Fruit fly (Drosophila melanogaster): ENCODE measurements around the gene Arglu1.

The Arglu1 gene

DNA sequence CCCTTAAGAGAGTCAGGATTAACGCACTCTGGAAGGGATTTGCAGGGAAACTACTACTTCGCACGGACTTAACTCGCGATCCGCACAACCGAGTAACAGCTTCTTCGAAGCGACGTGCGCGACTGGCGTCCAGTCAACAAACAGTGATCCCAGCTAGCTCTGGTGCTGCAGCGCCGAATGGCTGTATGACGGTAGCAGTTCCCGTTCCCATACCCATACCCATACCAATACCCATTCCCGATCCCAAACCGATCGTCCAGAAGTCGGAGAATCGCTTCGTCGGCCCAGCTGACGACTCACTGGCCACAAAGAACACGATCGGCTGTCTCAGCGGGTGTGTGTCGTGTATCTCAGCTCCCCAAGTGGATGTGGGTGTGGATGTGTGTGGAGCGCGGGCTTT is 9.3 kb upstream of the Arglu1 start, which contains the start of gene CG5853 (continued):
- TF ChIP-seq Scr (GFP tag; IDR thresholded peaks at IDR 0.05; ENCODE audit: partially characterized antibody) (no peak), CG16813 (GFP tag; IDR thresholded peaks at IDR 0.05; ENCODE audit: partially characterized antibody) (no peak), pzg (GFP tag; optimal IDR thresholded peaks at IDR 0.05) (peak; percentile 11), CG2875 (GFP tag; optimal IDR thresholded peaks at IDR 0.05) (no peak), so (GFP tag; IDR thresholded peaks at IDR 0.05) (peak; percentile 19; the same call in 1 of the 3 replicates), Abd-B (GFP tag; optimal IDR thresholded peaks at IDR 0.05) (no peak), gcm2 (GFP tag; optimal IDR thresholded peaks at IDR 0.05) (no peak), org-1 (GFP tag; optimal IDR thresholded peaks at IDR 0.05) (no peak), fd96Cb (tag; optimal IDR thresholded peaks at IDR 0.05) (no peak), bigmax (GFP tag; optimal IDR thresholded peaks at IDR 0.05) (no peak), chinmo (GFP tag; IDR thresholded peaks at IDR 0.05; ENCODE audit: partially characterized antibody) (peak; percentile 87; the same call in 3 of the 4 replicates), wdn (GFP tag; IDR thresholded peaks at IDR 0.05) (no peak), pros (GFP tag; optimal IDR thresholded peaks at IDR 0.05) (no peak), ATbp (GFP tag; optimal IDR thresholded peaks at IDR 0.05) (no peak), CG8924 (tag; optimal IDR thresholded peaks at IDR 0.05) (no peak), Hr3 (GFP tag; optimal IDR thresholded peaks at IDR 0.05) (no peak), ewg (GFP tag; optimal IDR thresholded peaks at IDR 0.05) (no peak), CG17359 (tag; optimal IDR thresholded peaks at IDR 0.05) (no peak), CG30431 (GFP tag; optimal IDR thresholded peaks at IDR 0.05) (no peak), CG9876 (GFP tag; optimal IDR thresholded peaks at IDR 0.05) (no peak), Lpt (GFP tag; optimal IDR thresholded peaks at IDR 0.05) (no peak), BEAF-32 (GFP tag; optimal IDR thresholded peaks at IDR 0.05) (no peak), tio (GFP tag; optimal IDR thresholded peaks at IDR 0.05) (no peak), CG4617 (GFP tag; optimal IDR thresholded peaks at IDR 0.05; ENCODE audit: borderline replicate concordance) (no peak), gem (tag; optimal IDR thresholded peaks at IDR 0.05) (no peak), CG9932 (GFP tag; IDR thresholded peaks at IDR 0.05) (0 out of 2 replicates have a peak, but pooled peaks have one; percentile 20), CG3407 (GFP tag; optimal IDR thresholded peaks at IDR 0.05) (no peak), CG13296 (GFP tag; optimal IDR thresholded peaks at IDR 0.05) (no peak), CG6654 (GFP tag; optimal IDR thresholded peaks at IDR 0.05) (no peak), disco-r (GFP tag; optimal IDR thresholded peaks at IDR 0.05) (no peak), exex (tag; optimal IDR thresholded peaks at IDR 0.05) (peak; percentile 51), CG30020 (tag; optimal IDR thresholded peaks at IDR 0.05) (no peak), CG17186 (GFP tag; optimal IDR thresholded peaks at IDR 0.05) (no peak), mld (GFP tag; IDR thresholded peaks at IDR 0.05; ENCODE audit: partially characterized antibody) (no peak), Elba2 (GFP tag; optimal IDR thresholded peaks at IDR 0.05) (no peak), sob (GFP tag; IDR thresholded peaks at IDR 0.05) (peak; percentile 51; the same call in 1 of the 2 replicates), CG10209 (GFP tag; optimal IDR thresholded peaks at IDR 0.05) (no peak), CG6689 (GFP tag; IDR thresholded peaks at IDR 0.05) (no peak), Fer3 (tag; optimal IDR thresholded peaks at IDR 0.05) (peak; percentile 21), CG12155 (GFP tag; optimal IDR thresholded peaks at IDR 0.05) (no peak), TFAM (GFP tag; optimal IDR thresholded peaks at IDR 0.05) (no peak), E2f1 (GFP tag; IDR thresholded peaks at IDR 0.05) (no peak), nom (GFP tag; optimal IDR thresholded peaks at IDR 0.05) (peak; percentile 74), Jarid2 (GFP tag; optimal IDR thresholded peaks at IDR 0.05) (peak; percentile 40), repo (GFP tag; optimal IDR thresholded peaks at IDR 0.05) (no peak), hkb (optimal IDR thresholded peaks at IDR 0.05) (no peak), hkb (GFP tag; IDR thresholded peaks at IDR 0.05) (no peak), Dad (GFP tag; optimal IDR thresholded peaks at IDR 0.05) (no peak), CG8478 (optimal IDR thresholded peaks at IDR 0.05) (no peak), cato (GFP tag; optimal IDR thresholded peaks at IDR 0.05; ENCODE audit: borderline replicate concordance) (no peak), HLHmδ (GFP tag; optimal IDR thresholded peaks at IDR 0.05) (no peak)
